Worm (Caenorhabditis elegans): ENCODE results near the gene C45G9.6.
A peak's percentile ranks its signal among the peaks of the same experiment; 100 is the strongest.

C45G9.6 gene

DNA sequence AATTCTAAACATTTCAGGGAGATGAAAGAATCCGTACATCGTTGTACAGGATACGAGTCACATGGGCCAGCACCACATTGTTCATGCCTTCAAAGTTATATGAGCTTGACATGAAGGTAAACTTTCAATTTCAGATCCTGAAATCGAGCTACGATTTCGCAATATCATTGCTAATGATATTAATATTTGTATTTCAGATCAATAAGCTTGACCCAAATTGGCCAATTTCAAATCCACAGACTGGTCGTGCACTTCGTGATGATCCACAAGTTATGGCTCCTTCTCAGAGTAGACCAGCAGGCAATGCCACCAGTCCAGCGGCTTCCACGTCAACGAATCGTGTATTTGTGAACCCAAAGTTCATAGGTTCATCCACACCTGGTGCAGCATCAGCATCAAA is 9.9 kb upstream of the C45G9.6 start:
- no peak for TF ChIP-seq npax-4 (tag; optimal IDR thresholded peaks at IDR 0.05)
- TF ChIP-seq hlh-6 (tag; optimal IDR thresholded peaks at IDR 0.05) = no peak
- no peak for TF ChIP-seq sdc-2 (tag; optimal IDR thresholded peaks at IDR 0.05)
- TF ChIP-seq pax-1 (tag; optimal IDR thresholded peaks at IDR 0.05) = no peak
- no peak for TF ChIP-seq pros-1 (tag; optimal IDR thresholded peaks at IDR 0.05)

DNA sequence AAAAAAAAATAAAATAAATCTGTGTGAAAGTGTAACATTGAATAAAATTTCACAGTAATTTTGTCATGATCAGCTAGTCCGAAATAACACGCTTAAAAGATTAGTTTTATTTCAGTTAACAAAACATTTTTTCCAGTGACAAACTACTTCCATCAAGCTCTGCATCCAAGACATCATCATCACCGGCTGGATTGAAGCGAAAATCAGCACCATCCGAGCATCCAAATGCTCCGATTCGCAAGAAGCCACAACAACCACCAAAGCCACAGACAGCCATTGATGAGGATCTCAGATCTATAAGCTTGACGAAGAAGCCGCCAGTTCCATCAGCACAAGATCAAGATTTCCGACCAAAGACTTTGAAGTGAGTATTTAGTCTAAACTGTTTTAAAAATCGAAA is 9.0 kb upstream of the C45G9.6 start:
- TF ChIP-seq C08G9.2 (tag; optimal IDR thresholded peaks at IDR 0.05) = no peak
- TF ChIP-seq tbx-7 (tag; optimal IDR thresholded peaks at IDR 0.05) = no peak
- no peak for TF ChIP-seq eyg-1 (tag; optimal IDR thresholded peaks at IDR 0.05)

DNA sequence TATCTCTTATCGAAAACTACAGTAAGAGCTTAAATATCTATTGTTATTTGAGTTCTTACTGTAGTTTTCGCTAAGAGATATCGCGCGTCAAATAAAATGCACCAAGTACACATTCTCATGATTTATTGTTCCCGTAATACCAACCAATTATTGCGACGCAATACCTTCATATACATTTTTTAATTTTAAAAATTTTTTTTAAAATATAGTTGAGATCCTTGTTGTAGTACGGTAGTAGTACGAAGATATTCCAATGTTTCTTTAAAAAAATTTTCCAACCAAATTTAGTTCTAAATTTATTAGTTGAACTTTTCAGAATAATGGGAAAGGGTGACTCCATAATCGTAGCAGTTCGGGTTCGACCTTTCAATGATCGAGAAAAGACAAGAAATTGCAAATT is 5.6 kb upstream of the C45G9.6 start, which contains the start of gene klp-6:
klp-6 (plus strand) TSS at position 301 of the 400 bp plus-strand sequence.
- no peak for TF ChIP-seq ceh-30 (tag; optimal IDR thresholded peaks at IDR 0.05)
- no peak for TF ChIP-seq eyg-1 (tag; optimal IDR thresholded peaks at IDR 0.05)
- TF ChIP-seq pros-1 (tag; optimal IDR thresholded peaks at IDR 0.05) = no peak
- TF ChIP-seq unc-55 (GFP tag; optimal IDR thresholded peaks at IDR 0.05) = no peak
- TF ChIP-seq che-1 (tag; optimal IDR thresholded peaks at IDR 0.05) = no peak
- no peak for TF ChIP-seq unc-42 (tag; optimal IDR thresholded peaks at IDR 0.05)
- no peak for TF ChIP-seq ceh-34 (tag; optimal IDR thresholded peaks at IDR 0.05)
- no peak for TF ChIP-seq hlh-30 (tag; optimal IDR thresholded peaks at IDR 0.05; ENCODE audit: insufficient read depth)
- no peak for TF ChIP-seq ceh-9 (tag; optimal IDR thresholded peaks at IDR 0.05)
- TF ChIP-seq pat-9 (tag; optimal IDR thresholded peaks at IDR 0.05) = no peak
- no peak for TF ChIP-seq pha-2 (tag; optimal IDR thresholded peaks at IDR 0.05)
- TF ChIP-seq dmd-4 (tag; optimal IDR thresholded peaks at IDR 0.05; ENCODE audit: borderline replicate concordance) = no peak
- no peak for TF ChIP-seq ceh-48 (tag; optimal IDR thresholded peaks at IDR 0.05)
- no peak for TF ChIP-seq K09A11.1 (tag; optimal IDR thresholded peaks at IDR 0.05; ENCODE audit: insufficient read depth)
- TF ChIP-seq K02D7.2 (tag; optimal IDR thresholded peaks at IDR 0.05) = no peak
- no peak for TF ChIP-seq C38D4.7 (GFP tag; optimal IDR thresholded peaks at IDR 0.05)

DNA sequence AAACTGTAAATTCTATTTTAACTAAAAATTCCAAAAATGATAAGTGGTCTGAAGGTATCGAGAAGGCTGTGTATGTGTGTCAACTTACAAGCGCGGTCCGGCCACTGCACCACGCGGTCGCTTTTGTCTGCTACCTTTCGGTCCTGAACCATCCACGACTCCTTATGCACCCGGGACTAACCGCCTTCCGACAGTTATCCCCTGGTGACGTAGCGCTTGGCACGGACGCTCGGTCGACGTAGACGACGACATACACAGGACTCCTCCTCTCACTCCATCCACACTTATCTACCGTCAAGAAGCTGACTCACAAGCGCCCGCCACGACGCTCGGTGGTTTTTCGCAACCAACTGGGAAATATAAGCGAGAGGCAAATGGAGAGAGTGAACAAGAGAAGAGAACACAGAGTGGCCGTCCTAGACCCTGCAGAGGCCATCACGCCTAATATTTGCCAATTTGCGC is 4.9 kb upstream of the C45G9.6 start:
- TF ChIP-seq sox-2 (GFP tag; IDR thresholded peaks at IDR 0.05) (peak; percentile 65), ceh-14 (tag; optimal IDR thresholded peaks at IDR 0.05) (peak; percentile 83), eyg-1 (tag; optimal IDR thresholded peaks at IDR 0.05) (peak; percentile 80), ceh-9 (tag; optimal IDR thresholded peaks at IDR 0.05) (peak; percentile 39), pqm-1 (tag; optimal IDR thresholded peaks at IDR 0.05) (peak; percentile 60), ttx-3 (tag; optimal IDR thresholded peaks at IDR 0.05) (peak; percentile 81), sox-4 (tag; optimal IDR thresholded peaks at IDR 0.05) (peak; percentile 75), elt-4 (tag; optimal IDR thresholded peaks at IDR 0.05) (peak; percentile 76), dve-1 (tag; optimal IDR thresholded peaks at IDR 0.05) (peak; percentile 84), hlh-8 (tag; optimal IDR thresholded peaks at IDR 0.05) (peak; percentile 52), pat-9 (tag; optimal IDR thresholded peaks at IDR 0.05) (peak; percentile 81), ceh-24 (tag; optimal IDR thresholded peaks at IDR 0.05) (peak; percentile 87), ztf-16 (tag; optimal IDR thresholded peaks at IDR 0.05) (peak; percentile 86), madf-2 (tag; optimal IDR thresholded peaks at IDR 0.05) (peak; percentile 50), rnt-1 (tag; optimal IDR thresholded peaks at IDR 0.05) (peak; percentile 83), ceh-2 (tag; optimal IDR thresholded peaks at IDR 0.05) (peak; percentile 72), che-1 (tag; optimal IDR thresholded peaks at IDR 0.05) (peak; percentile 85), hlh-30 (tag; optimal IDR thresholded peaks at IDR 0.05; ENCODE audit: insufficient read depth) (peak; percentile 47), C38D4.7 (GFP tag; optimal IDR thresholded peaks at IDR 0.05) (peak; percentile 78), pha-2 (tag; optimal IDR thresholded peaks at IDR 0.05) (peak; percentile 86), T23F11.4 (GFP tag; optimal IDR thresholded peaks at IDR 0.05) (peak; percentile 93), ceh-6 (GFP tag; optimal IDR thresholded peaks at IDR 0.05) (peak; percentile 84), K02D7.2 (tag; optimal IDR thresholded peaks at IDR 0.05) (peak; percentile 86), tbx-7 (tag; optimal IDR thresholded peaks at IDR 0.05) (peak; percentile 55), ceh-45 (GFP tag; IDR thresholded peaks at IDR 0.05) (peak; percentile 87), hlh-15 (tag; optimal IDR thresholded peaks at IDR 0.05) (peak; percentile 54), sdc-2 (tag; optimal IDR thresholded peaks at IDR 0.05) (peak; percentile 82), pros-1 (tag; optimal IDR thresholded peaks at IDR 0.05) (peak; percentile 24), hlh-6 (tag; optimal IDR thresholded peaks at IDR 0.05) (peak; percentile 91), hlh-13 (GFP tag; optimal IDR thresholded peaks at IDR 0.05) (peak; percentile 78), Y22D7AL.16 (tag; optimal IDR thresholded peaks at IDR 0.05) (peak; percentile 38), ceh-31 (tag; optimal IDR thresholded peaks at IDR 0.05) (peak; percentile 81), mec-3 (tag; optimal IDR thresholded peaks at IDR 0.05; ENCODE audit: borderline replicate concordance) (peak; percentile 51), npax-4 (tag; optimal IDR thresholded peaks at IDR 0.05) (peak; percentile 57), ahr-1 (tag; optimal IDR thresholded peaks at IDR 0.05) (peak; percentile 11)
